Worm (Caenorhabditis elegans): ENCODE measurements around the gene cebp-1.

- TF ChIP-seq nhr-77 (tag; optimal IDR thresholded peaks at IDR 0.05) (no peak), lim-7 (GFP tag; IDR thresholded peaks at IDR 0.05) (no peak), zfp-2 (tag; optimal IDR thresholded peaks at IDR 0.05) (no peak), ZK546.5 (tag; optimal IDR thresholded peaks at IDR 0.05) (no peak), lsy-2 (tag; optimal IDR thresholded peaks at IDR 0.05) (no peak), nhr-102 (tag; optimal IDR thresholded peaks at IDR 0.05) (no peak), ceh-28 (tag; optimal IDR thresholded peaks at IDR 0.05) (no peak), D1046.2 (GFP tag; IDR thresholded peaks at IDR 0.05) (no peak), unc-130 (GFP tag; optimal IDR thresholded peaks at IDR 0.05) (no peak), Y48G9A.11 (GFP tag; IDR thresholded peaks at IDR 0.05) (no peak), pqm-1 (tag; optimal IDR thresholded peaks at IDR 0.05) (no peak)
Observed at ce11 chrX:1412844-1413243, 40.8 kb downstream of the cebp-1 start, which contains the start of gene srh-19.

Measured in whole organism, L4 larva.